Worm (Caenorhabditis elegans) whole organism, L2 larva: ENCODE data around the gene srz-70.

Source experiments
- C34F6.9 ChIP-seq: fragments of 150-350 bp; optimal IDR thresholded peaks from 2 replicates; lab custom pipeline; 2014; ENCODE audit warnings: missing biosample characterization, missing genetic modification characterization
- R02D3.7 ChIP-seq: fragments of 150-350 bp; optimal IDR thresholded peaks from 2 replicates; lab custom pipeline; 2014; ENCODE audit warnings: missing biosample characterization, missing genetic modification characterization
- Y55F3AM.14 ChIP-seq: fragments of 200-800 bp; sonication (Bioruptor generic); optimal IDR thresholded peaks from 2 replicates; lab custom pipeline; 2018; ENCODE audit warnings: mild to moderate bottlenecking, missing genetic modification characterization, missing compliant biosample characterization
- alr-1 ChIP-seq: fragments of 150-350 bp; optimal IDR thresholded peaks from 2 replicates; lab custom pipeline; 2014; ENCODE audit warnings: missing biosample characterization, missing genetic modification characterization
- aly-2 ChIP-seq: fragments of 150-350 bp; optimal IDR thresholded peaks from 2 replicates; lab custom pipeline; 2014; ENCODE audit warnings: missing biosample characterization, missing genetic modification characterization
- ama-1 ChIP-seq: fragments of 150-350 bp; optimal IDR thresholded peaks from 2 replicates; lab custom pipeline; 2018; ENCODE audit warnings: inconsistent platforms
- blmp-1 ChIP-seq: sonication (generic microtip); optimal IDR thresholded peaks from 2 replicates; lab custom pipeline; 2017; ENCODE audit warnings: missing genetic modification characterization, mild to moderate bottlenecking, missing compliant biosample characterization, antibody characterized with exemption, moderate library complexity; ENCODE audit not compliant: insufficient read depth
- ceh-16 ChIP-seq: fragments of 150-350 bp; optimal IDR thresholded peaks from 2 replicates; lab custom pipeline; 2014; ENCODE audit warnings: missing biosample characterization, missing genetic modification characterization
- crh-2 ChIP-seq: sonication (generic microtip); optimal IDR thresholded peaks from 2 replicates; lab custom pipeline; 2017; ENCODE audit warnings: missing biosample characterization, missing genetic modification characterization
- dmd-4 ChIP-seq: sonication (generic microtip); optimal IDR thresholded peaks from 2 replicates; lab custom pipeline; 2017; ENCODE audit warnings: missing biosample characterization, missing genetic modification characterization
- egl-27 ChIP-seq: sonication (generic microtip); optimal IDR thresholded peaks from 3 replicates; lab custom pipeline; 2017; ENCODE audit warnings: missing biosample characterization, missing genetic modification reagents, missing genetic modification characterization
- elt-1 ChIP-seq: fragments of 150-350 bp; optimal IDR thresholded peaks from 2 replicates; lab custom pipeline; 2014; ENCODE audit warnings: missing biosample characterization, missing genetic modification characterization
- elt-3 ChIP-seq: sonication (generic microtip); optimal IDR thresholded peaks from 2 replicates; lab custom pipeline; 2017; ENCODE audit warnings: missing biosample characterization, missing genetic modification characterization
- fos-1 ChIP-seq: fragments of 150-350 bp; optimal IDR thresholded peaks from 2 replicates; lab custom pipeline; 2014; ENCODE audit warnings: missing biosample characterization, missing genetic modification characterization
- gmeb-1 ChIP-seq: fragments of 150-350 bp; optimal IDR thresholded peaks from 2 replicates; lab custom pipeline; 2014; ENCODE audit warnings: missing biosample characterization, missing genetic modification characterization
- lin-13 ChIP-seq: fragments of 150-350 bp; optimal IDR thresholded peaks from 2 replicates; lab custom pipeline; 2014; ENCODE audit warnings: missing biosample characterization, missing genetic modification reagents, missing genetic modification characterization
- lin-39 ChIP-seq: fragments of 150-350 bp; optimal IDR thresholded peaks from 2 replicates; lab custom pipeline; 2014; ENCODE audit warnings: missing biosample characterization, missing genetic modification reagents, missing genetic modification characterization
- mab-5 ChIP-seq: fragments of 150-350 bp; optimal IDR thresholded peaks from 2 replicates; lab custom pipeline; 2014; ENCODE audit warnings: missing biosample characterization, missing genetic modification characterization
- mdl-1 ChIP-seq, 2 experiments: fragments of 150-350 bp in 1 of 2; sonication (generic microtip) in 1 of 2; optimal IDR thresholded peaks; 2 replicates each; lab custom pipeline; 2017; ENCODE audit warnings: missing biosample characterization in 2 of 2, missing genetic modification characterization in 2 of 2
- nhr-10 ChIP-seq: sonication (generic microtip); optimal IDR thresholded peaks from 2 replicates; lab custom pipeline; 2017; ENCODE audit warnings: missing biosample characterization, missing genetic modification characterization
- nhr-11 ChIP-seq: fragments of 150-350 bp; optimal IDR thresholded peaks from 2 replicates; lab custom pipeline; 2014; ENCODE audit warnings: missing biosample characterization, missing genetic modification characterization
- nhr-129 ChIP-seq: fragments of 150-350 bp; optimal IDR thresholded peaks from 2 replicates; lab custom pipeline; 2014; ENCODE audit warnings: missing biosample characterization, missing genetic modification characterization
- nhr-21 ChIP-seq: fragments of 150-350 bp; optimal IDR thresholded peaks from 2 replicates; lab custom pipeline; 2014; ENCODE audit warnings: missing biosample characterization, missing genetic modification characterization
- nhr-23 ChIP-seq: fragments of 150-350 bp; optimal IDR thresholded peaks from 2 replicates; lab custom pipeline; 2014; ENCODE audit warnings: missing biosample characterization, missing genetic modification reagents, missing genetic modification characterization
- nhr-237 ChIP-seq: fragments of 150-350 bp; optimal IDR thresholded peaks from 2 replicates; lab custom pipeline; 2014; ENCODE audit warnings: missing biosample characterization, missing genetic modification characterization
- nhr-25 ChIP-seq: fragments of 150-350 bp; sonication (generic microtip); optimal IDR thresholded peaks from 3 replicates; lab custom pipeline; 2014; ENCODE audit warnings: missing biosample characterization, missing genetic modification characterization
- nhr-6 ChIP-seq: fragments of 150-350 bp; optimal IDR thresholded peaks from 2 replicates; lab custom pipeline; 2014; ENCODE audit warnings: missing biosample characterization, missing genetic modification characterization
- nhr-77 ChIP-seq: fragments of 150-350 bp; optimal IDR thresholded peaks from 2 replicates; lab custom pipeline; 2014; ENCODE audit warnings: missing biosample characterization, missing genetic modification characterization
- skn-1 ChIP-seq: sonication (generic microtip); optimal IDR thresholded peaks from 2 replicates; lab custom pipeline; 2017; ENCODE audit warnings: missing biosample characterization, missing genetic modification characterization
- sma-9 ChIP-seq, 2 experiments: fragments of 150-350 bp in 1 of 2; sonication (generic microtip) in 1 of 2; optimal IDR thresholded peaks; 2 replicates each; lab custom pipeline; 2014 to 2016; ENCODE audit warnings: missing genetic modification characterization in 2 of 2, mild to moderate bottlenecking in 1 of 2, missing biosample characterization in 1 of 2, missing compliant biosample characterization in 1 of 2, missing genetic modification reagents in 1 of 2, moderate library complexity in 1 of 2
- zag-1 ChIP-seq: fragments of 150-350 bp; optimal IDR thresholded peaks from 2 replicates; lab custom pipeline; 2014; ENCODE audit warnings: missing biosample characterization, missing genetic modification characterization
- ztf-4 ChIP-seq: fragments of 150-350 bp; optimal IDR thresholded peaks from 2 replicates; lab custom pipeline; 2014; ENCODE audit warnings: missing biosample characterization, missing genetic modification characterization

srz-70 gene

ce11 chrIV:3504144-3504543 lies 25.3 kb upstream of the srz-70 start, which contains the start of gene srz-83:
Gene srz-83 (plus strand): TSS chrIV:3504444.
- TF ChIP-seq mab-5 (tag; lab: Kevin White, UChicago) (no peak), ztf-4 (tag; lab: Kevin White, UChicago) (no peak), nhr-237 (tag; lab: Kevin White, UChicago) (no peak), elt-1 (tag; lab: Kevin White, UChicago) (no peak), nhr-25 (tag; lab: Kevin White, UChicago) (no peak), crh-2 (tag; lab: Kevin White, UChicago) (no peak), fos-1 (no peak), R02D3.7 (no peak), C34F6.9 (tag; lab: Kevin White, UChicago) (no peak), gmeb-1 (tag; lab: Kevin White, UChicago) (no peak), blmp-1 (no peak), nhr-129 (tag; lab: Kevin White, UChicago) (no peak)

- TF ChIP-seq zag-1 (no peak), R02D3.7 (no peak), dmd-4 (tag; lab: Kevin White, UChicago) (no peak), nhr-23 (tag; lab: Kevin White, UChicago) (no peak), crh-2 (tag; lab: Kevin White, UChicago) (no peak), ceh-16 (no peak)
Observed at ce11 chrIV:3501981-3502736, 23.3 kb upstream of the srz-70 start.

ce11 chrIV:3497909-3498308 lies 19.1 kb upstream of the srz-70 start, which contains the start of gene ceh-53:
Gene ceh-53 (plus strand): TSS chrIV:3498209.
- TF ChIP-seq nhr-77 (tag; lab: Kevin White, UChicago) (no peak), aly-2 (tag; lab: Kevin White, UChicago) (no peak), lin-39 (tag; lab: Kevin White, UChicago) (no peak), ama-1 (lab: Kevin White, UChicago) (no peak), nhr-11 (tag; lab: Kevin White, UChicago) (no peak), zag-1 (no peak), nhr-10 (tag; lab: Kevin White, UChicago) (no peak), nhr-6 (tag; lab: Kevin White, UChicago) (no peak), mab-5 (tag; lab: Kevin White, UChicago) (no peak), Y55F3AM.14 (GFP tag; lab: Kevin White, UChicago) (no peak), alr-1 (tag; lab: Kevin White, UChicago) (no peak), elt-3 (tag; lab: Kevin White, UChicago) (no peak), nhr-21 (no peak)

- TF ChIP-seq ztf-4 (tag; lab: Kevin White, UChicago) (no peak), elt-3 (tag; lab: Kevin White, UChicago) (no peak), nhr-6 (tag; lab: Kevin White, UChicago) (no peak), crh-2 (tag; lab: Kevin White, UChicago) (no peak), mab-5 (tag; lab: Kevin White, UChicago) (no peak), aly-2 (tag; lab: Kevin White, UChicago) (no peak), egl-27 (tag; lab: Kevin White, UChicago) (no peak)
Observed at ce11 chrIV:3496358-3496757, 17.5 kb upstream of the srz-70 start, which contains the start of gene C09G12.17. Gene C09G12.17 (minus strand): TSS chrIV:3496458.

ce11 chrIV:3493310-3493709 lies 14.5 kb upstream of the srz-70 start, which contains the start of gene srz-79:
Gene srz-79 (plus strand): TSS chrIV:3493610.
- no peak for TF ChIP-seq blmp-1
- no peak for TF ChIP-seq skn-1

- no peak for TF ChIP-seq lin-13 (GFP tag; lab: Kevin White, UChicago)
- TF ChIP-seq ceh-16: no peak
- no peak for TF ChIP-seq alr-1 (tag; lab: Kevin White, UChicago)
- no peak for TF ChIP-seq mdl-1 (tag; optimal IDR thresholded peaks at IDR 0.05; lab: Kevin White, UChicago)
- TF ChIP-seq sma-9 (GFP tag; optimal IDR thresholded peaks at IDR 0.05; lab: Kevin White, UChicago): no peak
- TF ChIP-seq sma-9 (tag; optimal IDR thresholded peaks at IDR 0.05; lab: Kevin White, UChicago): no peak
Observed at ce11 chrIV:3491477-3491876, 12.7 kb upstream of the srz-70 start, which contains the start of gene srz-78. Gene srz-78 (plus strand): TSS chrIV:3491777.
